Worm (Caenorhabditis elegans) whole organism, L4 larva: Measurements from ENCODE around the gene acs-19.
A peak's percentile ranks its signal among the peaks of the same experiment; 100 is the strongest.

Experiments
- F10B5.3 ChIP-seq: sonication (generic microtip); optimal IDR thresholded peaks from 2 replicates; lab custom pipeline; 2016; ENCODE audit warnings: mild to moderate bottlenecking, missing genetic modification characterization, missing compliant biosample characterization
- F37D6.2 ChIP-seq: sonication (generic microtip); optimal IDR thresholded peaks from 2 replicates; lab custom pipeline; 2016; ENCODE audit warnings: mild to moderate bottlenecking, missing genetic modification characterization, missing compliant biosample characterization
- F44E2.7 ChIP-seq: fragments of 200-800 bp; sonication (Bioruptor generic); IDR thresholded peaks from 2 replicates; pipeline ENCODE4 v2.1.2; 2022; ENCODE audit warnings: missing genetic modification characterization, missing compliant biosample characterization
- R02D3.7 ChIP-seq: fragments of 150-350 bp; sonication (generic microtip); optimal IDR thresholded peaks from 3 replicates; lab custom pipeline; 2014; ENCODE audit warnings: missing biosample characterization, missing genetic modification characterization
- Y5F2A.4 ChIP-seq: fragments of 200-800 bp; sonication (Bioruptor generic); optimal IDR thresholded peaks from 2 replicates; lab custom pipeline; 2018; ENCODE audit warnings: mild to moderate bottlenecking, missing genetic modification characterization, missing compliant biosample characterization
- ZK337.2 ChIP-seq: fragments of 200-800 bp; sonication (Bioruptor generic); IDR thresholded peaks from 2 replicates; pipeline ENCODE4 v1.3.6; 2022; ENCODE audit warnings: missing genetic modification reagents, missing genetic modification characterization, missing compliant biosample characterization
- aha-1 ChIP-seq: fragments of 150-350 bp; peaks from one replicate; lab custom pipeline; 2014; ENCODE audit warnings: missing biosample characterization, missing genetic modification characterization
- aly-2 ChIP-seq: sonication (generic microtip); optimal IDR thresholded peaks from 2 replicates; lab custom pipeline; 2018; ENCODE audit warnings: missing biosample characterization, missing genetic modification characterization
- attf-4 ChIP-seq: sonication (generic microtip); optimal IDR thresholded peaks from 3 replicates; lab custom pipeline; 2017; ENCODE audit warnings: missing biosample characterization, missing genetic modification characterization
- ceh-20 ChIP-seq: fragments of 200-800 bp; sonication (Bioruptor generic); IDR thresholded peaks from 2 replicates; pipeline ENCODE4 v1.3.6; 2022; ENCODE audit warnings: missing genetic modification reagents, missing genetic modification characterization, missing compliant biosample characterization
- daf-16 ChIP-seq, 3 experiments: sonication (generic microtip); optimal IDR thresholded peaks; 2 replicates each; lab custom pipeline; 2016 to 2017; ENCODE audit warnings: missing genetic modification characterization in 3 of 3, missing genetic modification reagents in 3 of 3, mild to moderate bottlenecking in 2 of 3, missing compliant biosample characterization in 2 of 3, missing biosample characterization in 1 of 3, moderate library complexity in 1 of 3
- dmd-6 ChIP-seq: fragments of 200-800 bp; sonication (Bioruptor generic); IDR thresholded peaks from 2 replicates; pipeline ENCODE4 v1.3.6; 2022; ENCODE audit warnings: missing genetic modification reagents, missing genetic modification characterization, missing compliant biosample characterization
- dmd-8 ChIP-seq: fragments of 200-800 bp; sonication (Bioruptor generic); IDR thresholded peaks from 2 replicates; pipeline ENCODE4 v1.3.6; 2022; ENCODE audit warnings: missing genetic modification characterization, missing compliant biosample characterization
- dmd-9 ChIP-seq: fragments of 200-800 bp; sonication (Bioruptor generic); IDR thresholded peaks from 2 replicates; pipeline ENCODE4 v1.3.6; 2022; ENCODE audit warnings: missing genetic modification reagents, missing genetic modification characterization, missing compliant biosample characterization
- duxl-1 ChIP-seq: sonication (generic microtip); optimal IDR thresholded peaks from 2 replicates; lab custom pipeline; 2016; ENCODE audit warnings: mild to moderate bottlenecking, missing genetic modification characterization, moderate library complexity, missing compliant biosample characterization; ENCODE audit not compliant: poor library complexity
- dve-1 ChIP-seq: sonication (generic microtip); optimal IDR thresholded peaks from 2 replicates; lab custom pipeline; 2017; ENCODE audit warnings: antibody characterized with exemption, mild to moderate bottlenecking, missing genetic modification characterization, missing compliant biosample characterization; ENCODE audit not compliant: insufficient read depth
- egl-43 ChIP-seq: fragments of 200-800 bp; sonication (Bioruptor generic); IDR thresholded peaks from 2 replicates; pipeline ENCODE4 v1.3.6; 2022; ENCODE audit warnings: missing genetic modification reagents, missing genetic modification characterization, missing compliant biosample characterization
- fkh-10 ChIP-seq: fragments of 150-350 bp; optimal IDR thresholded peaks from 2 replicates; lab custom pipeline; 2014; ENCODE audit warnings: missing biosample characterization, missing genetic modification reagents, missing genetic modification characterization
- fos-1 ChIP-seq: fragments of 150-350 bp; optimal IDR thresholded peaks from 2 replicates; lab custom pipeline; 2014; ENCODE audit warnings: missing biosample characterization, missing genetic modification characterization
- hlh-11 ChIP-seq: fragments of 200-800 bp; sonication (Bioruptor generic); optimal IDR thresholded peaks from 2 replicates; lab custom pipeline; 2018; ENCODE audit warnings: mild to moderate bottlenecking, missing genetic modification characterization, missing compliant biosample characterization
- hmg-1.1 ChIP-seq: fragments of 200-800 bp; sonication (Bioruptor generic); IDR thresholded peaks from 2 replicates; pipeline ENCODE4 v1.3.6; 2022; ENCODE audit warnings: missing genetic modification reagents, missing genetic modification characterization, missing compliant biosample characterization
- jun-1 ChIP-seq: fragments of 150-350 bp; optimal IDR thresholded peaks from 2 replicates; lab custom pipeline; 2014; ENCODE audit warnings: missing biosample characterization, missing genetic modification reagents, missing genetic modification characterization
- lsy-2 ChIP-seq, 2 experiments: fragments of 150-350 bp in 1 of 2; sonication (generic microtip) in 1 of 2; optimal IDR thresholded peaks; 2 replicates each; lab custom pipeline; 2014 to 2017; ENCODE audit warnings: missing biosample characterization in 2 of 2, missing genetic modification characterization in 2 of 2
- mep-1 ChIP-seq: fragments of 150-350 bp; sonication (generic microtip); optimal IDR thresholded peaks from 3 replicates; lab custom pipeline; 2014; ENCODE audit warnings: missing biosample characterization, missing genetic modification characterization
- mes-2 ChIP-seq: sonication (generic microtip); optimal IDR thresholded peaks from 2 replicates; lab custom pipeline; 2016; ENCODE audit warnings: missing genotype, mild to moderate bottlenecking, missing genetic modification characterization, missing compliant biosample characterization; ENCODE audit not compliant: poor library complexity, severe bottlenecking
- mxl-3 ChIP-seq: fragments of 200-800 bp; sonication (Bioruptor generic); optimal IDR thresholded peaks from 2 replicates; lab custom pipeline; 2018; ENCODE audit warnings: mild to moderate bottlenecking, missing genetic modification characterization, missing compliant biosample characterization
- nhr-25 ChIP-seq: sonication (generic microtip); optimal IDR thresholded peaks from 2 replicates; lab custom pipeline; 2017; ENCODE audit warnings: missing genetic modification characterization, mild to moderate bottlenecking, missing compliant biosample characterization, antibody characterized with exemption, moderate library complexity, borderline replicate concordance; ENCODE audit not compliant: insufficient read depth
- nhr-28 ChIP-seq: fragments of 150-350 bp; optimal IDR thresholded peaks from 2 replicates; lab custom pipeline; 2014; ENCODE audit warnings: missing biosample characterization, missing genetic modification characterization
- nhr-41 ChIP-seq: fragments of 200-800 bp; sonication (Bioruptor generic); IDR thresholded peaks from 2 replicates; pipeline ENCODE4 v1.3.6; 2022; ENCODE audit warnings: missing genetic modification reagents, missing genetic modification characterization, missing compliant biosample characterization
- nhr-42 ChIP-seq: fragments of 200-800 bp; sonication (Bioruptor generic); IDR thresholded peaks from 2 replicates; pipeline ENCODE4 v1.3.6; 2022; ENCODE audit warnings: missing genetic modification characterization, missing compliant biosample characterization
- nhr-6 ChIP-seq: fragments of 150-350 bp; optimal IDR thresholded peaks from 2 replicates; lab custom pipeline; 2014; ENCODE audit warnings: missing biosample characterization, missing genetic modification characterization
- nhr-76 ChIP-seq: fragments of 150-350 bp; optimal IDR thresholded peaks from 2 replicates; lab custom pipeline; 2014; ENCODE audit warnings: missing biosample characterization, missing genetic modification characterization
- nhr-77 ChIP-seq: fragments of 150-350 bp; optimal IDR thresholded peaks from 2 replicates; lab custom pipeline; 2014; ENCODE audit warnings: missing biosample characterization, missing genetic modification characterization
- pha-4 ChIP-seq, 2 experiments: fragments of 150-350 bp in 1 of 2; fragments of 200-800 bp in 1 of 2; sonication (Bioruptor generic) in 1 of 2; IDR thresholded peaks in 1 of 2; optimal IDR thresholded peaks in 1 of 2; 2 replicates each; pipeline versions ENCODE4 v1.3.6 to Lab custom; 2014 to 2022; ENCODE audit warnings: missing genetic modification characterization in 2 of 2, missing genetic modification reagents in 2 of 2, missing biosample characterization in 1 of 2, missing compliant biosample characterization in 1 of 2
- pqm-1 ChIP-seq: sonication (generic microtip); optimal IDR thresholded peaks from 2 replicates; lab custom pipeline; 2017; ENCODE audit warnings: missing biosample characterization, missing genetic modification characterization
- rbr-2 ChIP-seq: sonication (generic microtip); optimal IDR thresholded peaks from 2 replicates; lab custom pipeline; 2016; ENCODE audit warnings: missing genotype, missing genetic modification characterization, missing compliant biosample characterization
- saeg-2 ChIP-seq: fragments of 200-800 bp; sonication (Bioruptor generic); IDR thresholded peaks from 2 replicates; pipeline ENCODE4 v1.3.6; 2022; ENCODE audit warnings: missing genetic modification reagents, missing genetic modification characterization, missing compliant biosample characterization
- skn-1 ChIP-seq: fragments of 150-350 bp; optimal IDR thresholded peaks from 2 replicates; lab custom pipeline; 2014; ENCODE audit warnings: missing biosample characterization, missing genetic modification characterization
- snpc-1.2 ChIP-seq: fragments of 200-800 bp; sonication (Bioruptor generic); IDR thresholded peaks from 2 replicates; pipeline ENCODE4 v1.3.6; 2022; ENCODE audit warnings: missing genetic modification reagents, missing genetic modification characterization, missing compliant biosample characterization
- vab-7 ChIP-seq: fragments of 200-800 bp; sonication (Bioruptor generic); IDR thresholded peaks from 2 replicates; pipeline ENCODE4 v1.3.6; 2022; ENCODE audit warnings: missing genetic modification reagents, missing genetic modification characterization, missing compliant biosample characterization
- zfp-3 ChIP-seq: fragments of 200-800 bp; sonication (Bioruptor generic); conservative IDR thresholded peaks from 2 replicates; pipeline ENCODE4 v1.3.6; 2022; ENCODE audit warnings: missing genetic modification reagents, missing genetic modification characterization, missing compliant biosample characterization
- zip-2 ChIP-seq: fragments of 150-350 bp; optimal IDR thresholded peaks from 2 replicates; lab custom pipeline; 2014; ENCODE audit warnings: missing biosample characterization, missing genetic modification characterization
- ztf-11 ChIP-seq: fragments of 150-350 bp; optimal IDR thresholded peaks from 2 replicates; lab custom pipeline; 2014; ENCODE audit warnings: missing biosample characterization, missing genetic modification characterization

Gene acs-19

DNA sequence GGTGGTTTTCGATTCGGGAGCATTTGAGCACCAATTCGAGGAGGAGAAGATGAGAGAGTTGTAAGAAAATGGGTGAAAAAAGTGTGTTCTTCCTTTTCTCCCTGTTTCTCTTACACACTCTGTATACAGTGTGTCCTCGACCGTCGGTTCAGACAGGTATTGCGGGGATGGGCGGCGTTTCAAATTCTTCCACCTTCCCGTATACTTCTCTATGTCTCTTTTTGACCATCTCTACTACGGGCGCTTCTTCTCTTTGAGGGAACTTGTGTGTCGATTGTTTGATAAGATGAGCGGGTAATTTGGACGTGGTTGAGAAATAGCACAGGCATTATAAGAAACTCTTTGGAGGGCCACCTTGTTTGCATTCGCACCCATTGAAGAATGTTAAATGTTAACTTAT, 23.3 kb downstream of the acs-19 start (continued):
- TF ChIP-seq mep-1 (tag; lab: Kevin White, UChicago), result peak; percentile 33
- TF ChIP-seq zip-2 (tag; lab: Kevin White, UChicago), result no peak
- no peak for TF ChIP-seq nhr-42 (GFP tag; lab: Robert Waterston, UW)
- TF ChIP-seq pqm-1, result peak; percentile 77
- no peak for TF ChIP-seq dmd-8 (GFP tag; lab: Robert Waterston, UW)
- TF ChIP-seq hmg-1.1 (GFP tag; lab: Robert Waterston, UW), result no peak
- TF ChIP-seq attf-4 (tag; lab: Kevin White, UChicago), result no peak
- no peak for TF ChIP-seq nhr-41 (GFP tag; lab: Robert Waterston, UW)
- peak; percentile 41; the same call in 1 of the 2 replicates for TF ChIP-seq dmd-6 (GFP tag; lab: Robert Waterston, UW)
- TF ChIP-seq F37D6.2 (tag; lab: Kevin White, UChicago), result no peak
- no peak for TF ChIP-seq pha-4 (GFP tag; IDR thresholded peaks at IDR 0.05; lab: Robert Waterston, UW)
- TF ChIP-seq pha-4 (tag; optimal IDR thresholded peaks at IDR 0.05; lab: Kevin White, UChicago), result peak; percentile 13
- TF ChIP-seq fkh-10, result no peak
- no peak for TF ChIP-seq egl-43 (GFP tag; lab: Robert Waterston, UW)
- no peak for TF ChIP-seq rbr-2 (tag; lab: Kevin White, UChicago)
- peak; percentile 78 for TF ChIP-seq nhr-77 (tag; lab: Kevin White, UChicago)
- TF ChIP-seq duxl-1 (tag; lab: Kevin White, UChicago), result no peak
- TF ChIP-seq snpc-1.2 (GFP tag; lab: Robert Waterston, UW), result no peak
- TF ChIP-seq mes-2, result peak; percentile 28
- no peak for TF ChIP-seq saeg-2
- TF ChIP-seq ztf-11 (tag; lab: Kevin White, UChicago), result no peak
- no peak for TF ChIP-seq fos-1 (tag; lab: Kevin White, UChicago)
- peak in 1 of 2 experiments; percentile 37 for TF ChIP-seq lsy-2 (tag; optimal IDR thresholded peaks at IDR 0.05; lab: Kevin White, UChicago)
- peak; percentile 69 for TF ChIP-seq hlh-11 (tag; lab: Kevin White, UChicago)
- TF ChIP-seq mxl-3 (GFP tag; lab: Kevin White, UChicago), result no peak
- peak; percentile 2 for TF ChIP-seq aha-1
- no peak for TF ChIP-seq F10B5.3 (tag; lab: Kevin White, UChicago)
- TF ChIP-seq jun-1 (tag; lab: Kevin White, UChicago), result no peak
- TF ChIP-seq nhr-76, result no peak
- TF ChIP-seq nhr-6, result peak; percentile 44
- no peak for TF ChIP-seq dmd-9 (GFP tag; lab: Robert Waterston, UW)
- TF ChIP-seq aly-2 (tag; lab: Kevin White, UChicago), result no peak
- TF ChIP-seq Y5F2A.4 (GFP tag; lab: Kevin White, UChicago), result no peak

DNA sequence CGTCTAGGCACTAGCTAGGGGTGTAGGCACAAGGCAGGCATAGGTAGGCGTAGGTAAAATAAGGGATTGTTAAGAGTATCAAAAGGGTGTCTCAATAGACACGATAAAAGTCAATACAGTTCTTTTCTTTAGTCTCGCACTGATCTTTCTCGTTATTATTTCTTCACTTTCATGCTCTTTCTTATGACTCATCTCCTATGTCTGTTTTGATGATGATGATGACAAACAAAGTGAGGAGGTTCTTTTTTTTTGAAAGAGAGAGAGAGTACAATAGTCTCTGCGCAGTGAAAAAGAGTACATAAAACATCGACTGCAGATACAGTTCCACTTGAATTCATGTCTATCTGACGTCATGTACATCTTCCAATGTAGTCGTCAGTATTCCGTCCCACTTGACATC, 25.6 kb downstream of the acs-19 start:
- no peak for TF ChIP-seq pha-4 (GFP tag; IDR thresholded peaks at IDR 0.05; lab: Robert Waterston, UW)
- TF ChIP-seq pha-4 (tag; optimal IDR thresholded peaks at IDR 0.05; lab: Kevin White, UChicago), result peak; percentile 33
- peak; percentile 32 for TF ChIP-seq nhr-6
- peak; percentile 77 for TF ChIP-seq aha-1
- TF ChIP-seq mep-1 (tag; lab: Kevin White, UChicago), result no peak
- TF ChIP-seq dve-1 (tag; lab: Kevin White, UChicago), result peak; percentile 15

DNA sequence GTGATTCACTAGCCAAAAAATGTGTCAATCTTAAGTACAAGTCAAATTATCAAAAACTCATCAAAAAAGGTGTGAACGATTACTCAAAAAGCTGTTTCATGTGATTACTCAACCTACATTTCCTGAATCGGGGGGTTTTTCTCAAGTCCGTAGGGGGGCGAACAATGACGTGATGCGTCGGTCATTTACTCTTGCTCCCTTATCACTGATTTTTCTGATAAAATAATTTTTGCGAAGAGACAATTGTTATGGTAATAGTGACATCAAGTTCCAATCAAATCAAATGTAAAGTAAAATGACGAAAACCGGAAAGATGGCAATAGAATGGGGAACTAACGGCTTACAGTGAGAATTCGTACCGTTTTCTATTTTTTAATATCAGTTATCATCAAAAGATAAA, 29.7 kb downstream of the acs-19 start:
- TF ChIP-seq ceh-20 (GFP tag; lab: Robert Waterston, UW) (no peak), mes-2 (no peak), R02D3.7 (tag; lab: Kevin White, UChicago) (no peak), nhr-28 (tag; lab: Kevin White, UChicago) (peak; percentile 62), zip-2 (tag; lab: Kevin White, UChicago) (no peak), F44E2.7 (GFP tag; lab: Robert Waterston, UW) (no peak), dve-1 (tag; lab: Kevin White, UChicago) (no peak), zfp-3 (GFP tag; lab: Robert Waterston, UW) (no peak), pqm-1 (peak; percentile 51), mep-1 (tag; lab: Kevin White, UChicago) (no peak), aha-1 (peak; percentile 69), fkh-10 (no peak), nhr-25 (tag; lab: Kevin White, UChicago) (no peak), ZK337.2 (GFP tag; lab: Robert Waterston, UW) (no peak), lsy-2 (tag; optimal IDR thresholded peaks at IDR 0.05; lab: Kevin White, UChicago) (no peak), dmd-6 (GFP tag; lab: Robert Waterston, UW) (peak; percentile 29; the same call in 1 of the 2 replicates), vab-7 (GFP tag; lab: Robert Waterston, UW) (no peak), skn-1 (tag; lab: Kevin White, UChicago) (no peak), daf-16 (GFP tag; optimal IDR thresholded peaks at IDR 0.05; lab: Kevin White, UChicago) (no peak), daf-16 (tag; optimal IDR thresholded peaks at IDR 0.05; lab: Kevin White, UChicago) (peak; percentile 22), nhr-41 (GFP tag; lab: Robert Waterston, UW) (no peak), nhr-76 (no peak), nhr-77 (tag; lab: Kevin White, UChicago) (peak; percentile 36)
- TF ChIP-seq, all 104 proteins: peak for 6
